Worm (Caenorhabditis elegans) whole organism, midembryonic: ENCODE data around the gene srbc-3.

ENCODE experiments used
- T22C8.4 ChIP-seq: fragments of 200-800 bp; sonication (Bioruptor generic); IDR thresholded peaks from 2 replicates; pipeline ENCODE4 v1.3.6; 2022; ENCODE audit warnings: missing genetic modification characterization, missing compliant biosample characterization
- cog-1 ChIP-seq: sonication (generic microtip); optimal IDR thresholded peaks from 2 replicates; lab custom pipeline; 2016; ENCODE audit warnings: missing genetic modification characterization, missing compliant biosample characterization
- flt-1 ChIP-seq: fragments of 200-800 bp; sonication (Bioruptor generic); IDR thresholded peaks from 2 replicates; pipeline ENCODE4 v1.3.6; 2022; ENCODE audit warnings: missing genetic modification characterization, missing compliant biosample characterization
- med-1 ChIP-seq: sonication (generic microtip); optimal IDR thresholded peaks from 2 replicates; lab custom pipeline; 2017; ENCODE audit warnings: missing genetic modification characterization, mild to moderate bottlenecking, missing compliant biosample characterization, antibody characterized with exemption, missing genetic modification reagents; ENCODE audit not compliant: insufficient read depth
- ref-1 ChIP-seq: fragments of 200-800 bp; sonication (Bioruptor generic); conservative IDR thresholded peaks from 2 replicates; pipeline ENCODE4 v1.3.6; 2022; ENCODE audit warnings: missing genetic modification reagents, missing genetic modification characterization, missing compliant biosample characterization
- tab-1 ChIP-seq: fragments of 200-800 bp; sonication (Bioruptor generic); IDR thresholded peaks from 2 replicates; pipeline ENCODE4 v1.3.6; 2022; ENCODE audit warnings: missing genetic modification characterization, missing compliant biosample characterization
- ztf-23 ChIP-seq: fragments of 200-800 bp; sonication (Bioruptor generic); IDR thresholded peaks from 2 replicates; pipeline ENCODE4 v1.3.6; 2022; ENCODE audit warnings: missing genetic modification reagents, missing genetic modification characterization, missing compliant biosample characterization
- ztf-29 ChIP-seq: fragments of 200-800 bp; sonication (Bioruptor generic); IDR thresholded peaks from 2 replicates; pipeline ENCODE4 v1.3.6; 2022; ENCODE audit warnings: missing genetic modification reagents, missing genetic modification characterization, missing compliant biosample characterization

- no peak for TF ChIP-seq cog-1 (tag; lab: Kevin White, UChicago)
- no peak for TF ChIP-seq ztf-29 (GFP tag; lab: Robert Waterston, UW)
- TF ChIP-seq flt-1 (GFP tag; lab: Robert Waterston, UW), result no peak
- no peak for TF ChIP-seq tab-1 (GFP tag; lab: Robert Waterston, UW)
- TF ChIP-seq med-1 (GFP tag; lab: Kevin White, UChicago), result no peak
- TF ChIP-seq T22C8.4 (GFP tag; lab: Robert Waterston, UW), result no peak
- TF ChIP-seq ztf-23, result no peak
- no peak for TF ChIP-seq ref-1 (GFP tag; lab: Robert Waterston, UW)
These were observed 23.8 kb downstream of the srbc-3 start, which contains the start of gene C17B7.9 for ce11 chrV:3332023-3332422.
